Worm (Caenorhabditis elegans) whole organism, young adult: ENCODE data around the gene srh-148.

Experiments used
- B0019.2 ChIP-seq: fragments of 200-800 bp; sonication (Bioruptor generic); conservative IDR thresholded peaks from 2 replicates; pipeline ENCODE4 v1.3.6; 2022; ENCODE audit warnings: missing genetic modification reagents, missing genetic modification characterization, missing compliant biosample characterization
- B0261.1 ChIP-seq: sonication (generic microtip); optimal IDR thresholded peaks from 2 replicates; lab custom pipeline; 2016; ENCODE audit warnings: mild to moderate bottlenecking, missing genetic modification characterization, moderate library complexity, missing compliant biosample characterization
- B0336.3 ChIP-seq: fragments of 200-800 bp; sonication (Bioruptor generic); IDR thresholded peaks from 2 replicates; pipeline ENCODE4 v1.3.6; 2022; ENCODE audit warnings: missing genetic modification characterization, missing compliant biosample characterization
- F37B4.10 ChIP-seq: fragments of 200-800 bp; sonication (Bioruptor generic); IDR thresholded peaks from 2 replicates; pipeline ENCODE4 v1.3.6; 2022; ENCODE audit warnings: missing genetic modification characterization, missing compliant biosample characterization
- F39B2.1 ChIP-seq: fragments of 200-800 bp; sonication (Bioruptor generic); IDR thresholded peaks from 2 replicates; pipeline ENCODE4 v1.3.6; 2022; ENCODE audit warnings: missing genetic modification reagents, missing genetic modification characterization, missing compliant biosample characterization
- F49E8.2 ChIP-seq: sonication (generic microtip); optimal IDR thresholded peaks from 3 replicates; lab custom pipeline; 2017; ENCODE audit warnings: missing genetic modification characterization, mild to moderate bottlenecking, missing compliant biosample characterization, antibody characterized with exemption, moderate library complexity; ENCODE audit not compliant: insufficient read depth
- F52B5.7 ChIP-seq: sonication (generic microtip); optimal IDR thresholded peaks from 2 replicates; lab custom pipeline; 2016; ENCODE audit warnings: mild to moderate bottlenecking, missing genetic modification characterization, missing compliant biosample characterization
- F57A8.1 ChIP-seq: fragments of 200-800 bp; sonication (Bioruptor generic); optimal IDR thresholded peaks from 2 replicates; lab custom pipeline; 2018; ENCODE audit warnings: mild to moderate bottlenecking, missing genetic modification characterization, moderate library complexity, missing compliant biosample characterization
- K11D2.4 ChIP-seq: fragments of 200-800 bp; sonication (Bioruptor generic); IDR thresholded peaks from 2 replicates; pipeline ENCODE4 v1.3.6; 2022; ENCODE audit warnings: missing genetic modification reagents, missing genetic modification characterization, missing compliant biosample characterization
- K12H6.12 ChIP-seq: fragments of 200-800 bp; sonication (Bioruptor generic); optimal IDR thresholded peaks from 2 replicates; lab custom pipeline; 2018; ENCODE audit warnings: mild to moderate bottlenecking, missing genetic modification characterization, missing compliant biosample characterization
- T07F8.4 ChIP-seq: sonication (generic microtip); optimal IDR thresholded peaks from 2 replicates; lab custom pipeline; 2016; ENCODE audit warnings: mild to moderate bottlenecking, missing genetic modification characterization, moderate library complexity, missing compliant biosample characterization
- T26A5.8 ChIP-seq: sonication (generic microtip); optimal IDR thresholded peaks from 2 replicates; lab custom pipeline; 2016; ENCODE audit warnings: missing genetic modification characterization, missing compliant biosample characterization
- Y79H2A.3 ChIP-seq: fragments of 200-800 bp; sonication (Bioruptor generic); conservative IDR thresholded peaks from 2 replicates; pipeline ENCODE4 v1.3.6; 2022; ENCODE audit warnings: missing genetic modification reagents, missing genetic modification characterization, missing compliant biosample characterization
- ama-1 ChIP-seq, 3 experiments: fragments of 150-350 bp in 1 of 3; sonication (generic microtip) in 2 of 3; optimal IDR thresholded peaks; 2 replicates each; lab custom pipeline; 2014 to 2018; ENCODE audit warnings: missing biosample characterization in 2 of 3, missing genetic modification characterization in 2 of 3, missing genetic modification reagents in 2 of 3
- atf-7 ChIP-seq: sonication (generic microtip); optimal IDR thresholded peaks from 2 replicates; lab custom pipeline; 2017; ENCODE audit warnings: mild to moderate bottlenecking, missing genetic modification characterization, missing compliant biosample characterization
- athp-1 ChIP-seq: sonication (generic microtip); optimal IDR thresholded peaks from 2 replicates; lab custom pipeline; 2017; ENCODE audit warnings: mild to moderate bottlenecking, missing genetic modification characterization, missing compliant biosample characterization
- attf-3 ChIP-seq: fragments of 200-800 bp; sonication (Bioruptor generic); conservative IDR thresholded peaks from 2 replicates; pipeline ENCODE4 v1.3.6; 2022; ENCODE audit warnings: missing genetic modification reagents, missing genetic modification characterization, missing compliant biosample characterization
- attf-6 ChIP-seq: fragments of 200-800 bp; sonication (Bioruptor generic); IDR thresholded peaks from 2 replicates; pipeline ENCODE4 v1.3.6; 2022; ENCODE audit warnings: missing genetic modification reagents, missing genetic modification characterization, missing compliant biosample characterization
- bed-1 ChIP-seq: fragments of 200-800 bp; sonication (Bioruptor generic); IDR thresholded peaks from 2 replicates; pipeline ENCODE4 v1.3.6; 2022; ENCODE audit warnings: missing genetic modification reagents, missing genetic modification characterization, missing compliant biosample characterization
- ccch-3 ChIP-seq: fragments of 200-800 bp; sonication (Bioruptor generic); optimal IDR thresholded peaks from 2 replicates; lab custom pipeline; 2018; ENCODE audit warnings: mild to moderate bottlenecking, missing genetic modification characterization, missing compliant biosample characterization
- cebp-1 ChIP-seq, 2 experiments: fragments of 200-800 bp in 1 of 2; sonication (Bioruptor generic) in 1 of 2; sonication (generic microtip) in 1 of 2; IDR thresholded peaks in 1 of 2; optimal IDR thresholded peaks in 1 of 2; 2 replicates each; pipeline versions ENCODE4 v1.3.6 to Lab custom; 2017 to 2022; ENCODE audit warnings: missing compliant biosample characterization in 2 of 2, missing genetic modification characterization in 2 of 2, mild to moderate bottlenecking in 1 of 2, missing genetic modification reagents in 1 of 2, moderate library complexity in 1 of 2
- ceh-27 ChIP-seq: fragments of 200-800 bp; sonication (Bioruptor generic); optimal IDR thresholded peaks from 2 replicates; lab custom pipeline; 2018; ENCODE audit warnings: mild to moderate bottlenecking, missing genetic modification characterization, moderate library complexity, missing compliant biosample characterization
- chd-7 ChIP-seq: sonication (generic microtip); optimal IDR thresholded peaks from 2 replicates; lab custom pipeline; 2016; ENCODE audit warnings: mild to moderate bottlenecking, missing genetic modification characterization, moderate library complexity, missing compliant biosample characterization
- egl-18 ChIP-seq: fragments of 200-800 bp; sonication (Bioruptor generic); IDR thresholded peaks from 2 replicates; pipeline ENCODE4 v1.3.6; 2022; ENCODE audit warnings: missing genetic modification reagents, missing genetic modification characterization, missing compliant biosample characterization
- fkh-3 ChIP-seq: sonication (generic microtip); optimal IDR thresholded peaks from 2 replicates; lab custom pipeline; 2016; ENCODE audit warnings: mild to moderate bottlenecking, missing genetic modification characterization, missing compliant biosample characterization
- hlh-26 ChIP-seq: fragments of 200-800 bp; sonication (Bioruptor generic); conservative IDR thresholded peaks from 2 replicates; pipeline ENCODE4 v1.3.6; 2022; ENCODE audit warnings: missing genetic modification reagents, missing genetic modification characterization, missing compliant biosample characterization
- let-526 ChIP-seq: fragments of 200-800 bp; sonication (Bioruptor generic); IDR thresholded peaks from 2 replicates; pipeline ENCODE4 v1.3.6; 2022; ENCODE audit warnings: missing genetic modification reagents, missing genetic modification characterization, missing compliant biosample characterization
- let-607 ChIP-seq, 2 experiments: fragments of 200-800 bp in 1 of 2; sonication (Bioruptor generic) in 1 of 2; sonication (generic microtip) in 1 of 2; optimal IDR thresholded peaks; 2 replicates each; lab custom pipeline; 2016 to 2018; ENCODE audit warnings: mild to moderate bottlenecking in 2 of 2, missing compliant biosample characterization in 2 of 2, missing genetic modification characterization in 2 of 2, moderate library complexity in 2 of 2, missing genotype in 1 of 2
- lin-54 ChIP-seq: fragments of 200-800 bp; sonication (Bioruptor generic); optimal IDR thresholded peaks from 2 replicates; lab custom pipeline; 2018; ENCODE audit warnings: mild to moderate bottlenecking, missing genetic modification characterization, missing compliant biosample characterization
- lsy-27 ChIP-seq: sonication (generic microtip); optimal IDR thresholded peaks from 2 replicates; lab custom pipeline; 2017; ENCODE audit warnings: missing genetic modification characterization, mild to moderate bottlenecking, missing compliant biosample characterization, antibody characterized with exemption, missing genotype, borderline replicate concordance; ENCODE audit not compliant: insufficient read depth
- madf-3 ChIP-seq: fragments of 200-800 bp; sonication (Bioruptor generic); IDR thresholded peaks from 2 replicates; pipeline ENCODE4 v1.3.6; 2022; ENCODE audit warnings: missing genetic modification reagents, missing genetic modification characterization, missing compliant biosample characterization
- madf-6 ChIP-seq: fragments of 200-800 bp; sonication (Bioruptor generic); IDR thresholded peaks from 2 replicates; pipeline ENCODE4 v1.3.6; 2022; ENCODE audit warnings: missing genetic modification reagents, missing genetic modification characterization, missing compliant biosample characterization
- mel-28 ChIP-seq: sonication (generic microtip); optimal IDR thresholded peaks from 2 replicates; lab custom pipeline; 2016; ENCODE audit warnings: borderline replicate concordance, mild to moderate bottlenecking, missing genetic modification characterization, missing compliant biosample characterization
- mxl-1 ChIP-seq: sonication (generic microtip); optimal IDR thresholded peaks from 2 replicates; lab custom pipeline; 2016; ENCODE audit warnings: missing genetic modification characterization, missing compliant biosample characterization
- nfya-1 ChIP-seq: sonication (generic microtip); optimal IDR thresholded peaks from 2 replicates; lab custom pipeline; 2017; ENCODE audit warnings: antibody characterized with exemption, missing compliant biosample characterization, missing genetic modification characterization, borderline replicate concordance; ENCODE audit not compliant: insufficient read depth
- nhr-27 ChIP-seq: fragments of 200-800 bp; sonication (Bioruptor generic); optimal IDR thresholded peaks from 2 replicates; lab custom pipeline; 2018; ENCODE audit warnings: mild to moderate bottlenecking, missing genetic modification characterization, moderate library complexity, missing compliant biosample characterization
- pha-4 ChIP-seq: fragments of 150-350 bp; sonication (generic microtip); optimal IDR thresholded peaks from 2 replicates; lab custom pipeline; 2014; ENCODE audit warnings: missing biosample characterization, missing genetic modification reagents, missing genetic modification characterization
- rcor-1 ChIP-seq: fragments of 200-800 bp; sonication (Bioruptor generic); IDR thresholded peaks from 2 replicates; pipeline ENCODE4 v1.3.6; 2022; ENCODE audit warnings: missing genetic modification reagents, missing genetic modification characterization, missing compliant biosample characterization
- sdz-38 ChIP-seq: sonication (generic microtip); optimal IDR thresholded peaks from 2 replicates; lab custom pipeline; 2016; ENCODE audit warnings: missing genotype, missing genetic modification characterization, missing compliant biosample characterization
- sea-2 ChIP-seq: fragments of 200-800 bp; sonication (Bioruptor generic); IDR thresholded peaks from 2 replicates; pipeline ENCODE4 v1.3.6; 2022; ENCODE audit warnings: missing genetic modification characterization, missing compliant biosample characterization
- tbx-9 ChIP-seq: sonication (generic microtip); optimal IDR thresholded peaks from 2 replicates; lab custom pipeline; 2016; ENCODE audit warnings: borderline replicate concordance, missing genetic modification characterization, inconsistent platforms, missing compliant biosample characterization
- unc-62 ChIP-seq: fragments of 150-350 bp; optimal IDR thresholded peaks from 2 replicates; lab custom pipeline; 2014; ENCODE audit warnings: missing biosample characterization, missing genetic modification reagents, missing genetic modification characterization
- zfh-2 ChIP-seq: fragments of 200-800 bp; sonication (Bioruptor generic); conservative IDR thresholded peaks from 2 replicates; pipeline ENCODE4 v1.3.6; 2022; ENCODE audit warnings: missing genetic modification reagents, missing genetic modification characterization, missing compliant biosample characterization
- ztf-18 ChIP-seq: sonication (generic microtip); optimal IDR thresholded peaks from 2 replicates; lab custom pipeline; 2016; ENCODE audit warnings: missing genotype, mild to moderate bottlenecking, missing genetic modification characterization, missing compliant biosample characterization

srh-148 gene

DNA sequence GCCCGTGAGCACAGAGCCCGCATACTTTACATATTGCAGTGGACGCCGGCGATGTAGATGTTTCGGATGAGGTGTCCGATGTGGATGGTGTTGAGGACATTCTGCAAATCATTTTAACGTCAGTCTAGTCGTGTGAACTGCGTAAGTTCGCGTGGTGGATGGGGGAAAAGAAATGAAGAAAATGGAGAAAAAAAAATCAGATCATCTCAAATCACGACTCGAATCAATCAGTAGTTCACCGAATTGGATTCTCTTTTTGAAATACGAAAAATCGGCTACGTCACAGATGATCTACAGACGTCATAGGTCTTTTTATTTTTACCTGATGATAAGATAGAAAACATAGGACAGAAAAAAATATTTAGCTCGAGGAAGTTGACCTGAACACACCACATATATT, 18.1 kb upstream of the srh-148 start, which contains the start of gene nhr-102:
Gene nhr-102 (minus strand): TSS at position 101 of the 400 bp plus-strand sequence.
- 0 out of 2 replicates have a peak, but pooled peaks have one; percentile 28 for TF ChIP-seq madf-6 (GFP tag; lab: Robert Waterston, UW)
- TF ChIP-seq attf-3 = no peak

DNA sequence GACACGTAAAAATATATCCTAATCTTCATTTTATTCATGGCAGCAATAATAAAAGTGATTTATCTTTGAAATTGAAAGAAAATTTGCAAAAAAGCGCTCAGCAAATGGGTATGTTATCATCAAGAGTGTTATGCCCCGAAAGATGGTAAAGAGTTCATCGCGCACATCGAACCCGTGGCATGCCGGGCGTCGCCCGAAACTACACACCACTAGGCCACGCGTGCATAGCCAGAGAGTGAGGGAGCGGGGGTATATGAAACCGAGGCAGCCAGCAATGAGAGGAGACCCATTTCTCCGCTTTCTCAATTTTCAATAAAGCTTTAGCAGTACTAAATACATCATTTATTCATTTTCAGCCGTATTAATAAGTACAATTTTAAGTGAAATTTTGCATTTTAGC, 15.6 kb upstream of the srh-148 start:
- peak; percentile 99 for TF ChIP-seq B0261.1 (tag; lab: Kevin White, UChicago)
- TF ChIP-seq F37B4.10 (GFP tag; lab: Robert Waterston, UW) = peak; percentile 92; the same call in 1 of the 2 replicates
- TF ChIP-seq egl-18 = peak; percentile 83; the same call in 1 of the 2 replicates
- peak; percentile 97 for TF ChIP-seq mxl-1 (tag; lab: Kevin White, UChicago)
- TF ChIP-seq T07F8.4 (tag; lab: Kevin White, UChicago) = peak; percentile 88
- peak; percentile 96 for TF ChIP-seq athp-1 (tag; lab: Kevin White, UChicago)
- peak; percentile 77 for TF ChIP-seq K12H6.12 (tag; lab: Kevin White, UChicago)
- TF ChIP-seq zfh-2 (GFP tag; lab: Robert Waterston, UW) = no peak; the same call in 1 of the 2 replicates
- 0 out of 2 replicates have a peak, but pooled peaks have one; percentile 46 for TF ChIP-seq hlh-26
- TF ChIP-seq B0019.2 (GFP tag; lab: Robert Waterston, UW) = 0 out of 2 replicates have a peak, but pooled peaks have one; percentile 36
- peak; percentile 80 for TF ChIP-seq mel-28 (tag; lab: Kevin White, UChicago)
- TF ChIP-seq ztf-18 (tag; lab: Kevin White, UChicago) = peak; percentile 85
- peak; percentile 91 for TF ChIP-seq F57A8.1
- no peak for TF ChIP-seq pha-4 (tag; lab: Kevin White, UChicago)
- TF ChIP-seq ama-1 (optimal IDR thresholded peaks at IDR 0.05; lab: Kevin White, UChicago) = no peak
- TF ChIP-seq ama-1 (GFP tag; optimal IDR thresholded peaks at IDR 0.05; lab: Kevin White, UChicago) = peak; percentile 93 to 96
- peak; percentile 98 for TF ChIP-seq fkh-3 (tag; lab: Kevin White, UChicago)
- TF ChIP-seq K11D2.4 = peak; percentile 84
- peak; percentile 71 to 75 for TF ChIP-seq let-607 (tag; optimal IDR thresholded peaks at IDR 0.05; lab: Kevin White, UChicago)
- TF ChIP-seq nfya-1 (tag; lab: Kevin White, UChicago) = no peak
- TF ChIP-seq rcor-1 (GFP tag; lab: Robert Waterston, UW) = peak; percentile 87
- TF ChIP-seq atf-7 (tag; lab: Kevin White, UChicago) = peak; percentile 88
- TF ChIP-seq F39B2.1 (GFP tag; lab: Robert Waterston, UW) = no peak
- peak; percentile 51 for TF ChIP-seq F49E8.2 (tag; lab: Kevin White, UChicago)
- peak; percentile 95 for TF ChIP-seq bed-1
- peak; percentile 91 for TF ChIP-seq sea-2 (GFP tag; lab: Robert Waterston, UW)
- TF ChIP-seq ccch-3 (GFP tag; lab: Kevin White, UChicago) = peak; percentile 70
- peak; percentile 81 for TF ChIP-seq madf-6 (GFP tag; lab: Robert Waterston, UW)
- peak; percentile 91 for TF ChIP-seq nhr-27 (tag; lab: Kevin White, UChicago)
- peak; percentile 97 for TF ChIP-seq F52B5.7
- peak; percentile 68; the same call in 1 of the 2 replicates for TF ChIP-seq cebp-1 (GFP tag; IDR thresholded peaks at IDR 0.05; lab: Robert Waterston, UW)
- TF ChIP-seq cebp-1 (tag; optimal IDR thresholded peaks at IDR 0.05; lab: Kevin White, UChicago) = peak; percentile 90
- peak; percentile 95 for TF ChIP-seq chd-7 (tag; lab: Kevin White, UChicago)
- TF ChIP-seq T26A5.8 (tag; lab: Kevin White, UChicago) = peak; percentile 95
- TF ChIP-seq B0336.3 (GFP tag; lab: Robert Waterston, UW) = peak; percentile 87; the same call in 1 of the 2 replicates
- peak; percentile 85 for TF ChIP-seq attf-6 (GFP tag; lab: Robert Waterston, UW)
- TF ChIP-seq ceh-27 (GFP tag; lab: Kevin White, UChicago) = peak; percentile 90
- 0 out of 2 replicates have a peak, but pooled peaks have one; percentile 65 for TF ChIP-seq Y79H2A.3 (GFP tag; lab: Robert Waterston, UW)
- TF ChIP-seq let-526 (GFP tag; lab: Robert Waterston, UW) = peak; percentile 89
- TF ChIP-seq lin-54 = peak; percentile 84
- TF ChIP-seq lsy-27 (tag; lab: Kevin White, UChicago) = peak; percentile 89
- no peak for TF ChIP-seq unc-62 (GFP tag; lab: Kevin White, UChicago)
- TF ChIP-seq madf-3 (GFP tag; lab: Robert Waterston, UW) = peak; percentile 88
- TF ChIP-seq sdz-38 (tag; lab: Kevin White, UChicago) = no peak
- peak; percentile 96 for TF ChIP-seq tbx-9 (tag; lab: Kevin White, UChicago)
